Worm (Caenorhabditis elegans) whole organism, late embryonic: ENCODE measurements around the gene pptr-1.

Experiments
- ama-1 ChIP-seq: fragments of 150-350 bp; optimal IDR thresholded peaks from 2 replicates; lab custom pipeline; 2014
- ceh-48 ChIP-seq: sonication (generic microtip); optimal IDR thresholded peaks from 2 replicates; lab custom pipeline; 2016; ENCODE audit warnings: missing genetic modification characterization, inconsistent platforms, missing compliant biosample characterization
- ceh-6 ChIP-seq: fragments of 200-800 bp; sonication (Bioruptor generic); optimal IDR thresholded peaks from 2 replicates; lab custom pipeline; 2018; ENCODE audit warnings: mild to moderate bottlenecking, missing genetic modification characterization, missing compliant biosample characterization
- dmd-4 ChIP-seq: sonication (generic microtip); optimal IDR thresholded peaks from 2 replicates; lab custom pipeline; 2016; ENCODE audit warnings: borderline replicate concordance, missing genetic modification characterization, missing compliant biosample characterization
- dve-1 ChIP-seq: sonication (generic microtip); optimal IDR thresholded peaks from 2 replicates; lab custom pipeline; 2017; ENCODE audit warnings: antibody characterized with exemption, mild to moderate bottlenecking, missing genetic modification characterization, missing compliant biosample characterization
- fkh-10 ChIP-seq: fragments of 150-350 bp; optimal IDR thresholded peaks from 2 replicates; lab custom pipeline; 2014; ENCODE audit warnings: missing biosample characterization, missing genetic modification reagents, missing genetic modification characterization
- nfya-1 ChIP-seq: sonication (generic microtip); optimal IDR thresholded peaks from 2 replicates; lab custom pipeline; 2017; ENCODE audit warnings: missing genetic modification characterization, mild to moderate bottlenecking, missing compliant biosample characterization, antibody characterized with exemption, moderate library complexity
- pax-1 ChIP-seq: fragments of 150-350 bp; optimal IDR thresholded peaks from 2 replicates; lab custom pipeline; 2014; ENCODE audit warnings: missing biosample characterization, missing genetic modification characterization
- tbx-7 ChIP-seq: sonication (generic microtip); optimal IDR thresholded peaks from 2 replicates; lab custom pipeline; 2016; ENCODE audit warnings: missing genotype, missing genetic modification characterization, missing compliant biosample characterization
- ttx-3 ChIP-seq: sonication (generic microtip); optimal IDR thresholded peaks from 2 replicates; lab custom pipeline; 2016; ENCODE audit warnings: missing genetic modification reagents, missing genetic modification characterization, missing compliant biosample characterization
- unc-3 ChIP-seq, 2 experiments: fragments of 200-800 bp in 1 of 2; sonication (Bioruptor generic) in 1 of 2; sonication (generic microtip) in 1 of 2; conservative IDR thresholded peaks in 1 of 2; optimal IDR thresholded peaks in 1 of 2; 2 replicates each; pipeline versions ENCODE4 v1.3.6 to Lab custom; 2016 to 2022; ENCODE audit warnings: missing compliant biosample characterization in 2 of 2, missing genetic modification characterization in 2 of 2, missing genetic modification reagents in 1 of 2

DNA sequence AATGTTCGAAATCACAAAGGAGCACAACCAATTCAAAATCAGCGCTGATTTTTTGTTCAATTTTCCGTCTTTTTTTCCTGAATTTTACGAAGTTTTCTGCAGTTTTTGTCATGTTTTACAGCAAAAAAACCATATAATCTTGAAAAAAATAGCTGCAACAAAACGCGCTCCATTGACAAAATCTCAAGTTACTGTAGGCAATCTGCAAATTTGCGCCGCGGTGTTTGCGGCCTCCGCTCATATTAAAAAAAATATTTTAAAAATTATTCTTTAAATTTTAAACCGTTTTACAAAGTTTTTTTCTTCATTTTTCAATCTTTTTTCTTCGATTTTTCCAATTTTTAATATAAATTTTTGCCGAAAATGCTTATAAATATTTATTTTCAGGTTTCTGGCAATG is 48.0 kb downstream of the pptr-1 start:
- TF ChIP-seq dve-1 (tag; lab: Kevin White, UChicago) (no peak), unc-3 (GFP tag; conservative IDR thresholded peaks at IDR 0.05; lab: Robert Waterston, UW) (no peak), unc-3 (tag; optimal IDR thresholded peaks at IDR 0.05; lab: Kevin White, UChicago) (no peak), tbx-7 (tag; lab: Kevin White, UChicago) (no peak), ama-1 (lab: Kevin White, UChicago) (no peak), ceh-6 (GFP tag; lab: Kevin White, UChicago) (no peak), dmd-4 (no peak), nfya-1 (tag; lab: Kevin White, UChicago) (no peak), ttx-3 (no peak), fkh-10 (no peak), ceh-48 (tag; lab: Kevin White, UChicago) (no peak), pax-1 (tag; lab: Kevin White, UChicago) (no peak)
